Fruit fly (Drosophila melanogaster) whole organism, pupa: Measurements from ENCODE around the gene djl.

Experiments
- CG10348 ChIP-seq: fragments of 200-800 bp; sonication (Bioruptor generic); IDR thresholded peaks from 2 replicates; pipeline ENCODE4 v1.3.6; 2022; ENCODE audit warnings: missing biosample characterization, missing genetic modification characterization
- CG12605 ChIP-seq: fragments of 200-800 bp; sonication (Bioruptor generic); IDR thresholded peaks from 2 replicates; pipeline ENCODE4 v1.3.6; 2022; ENCODE audit warnings: missing biosample characterization, missing genetic modification characterization
- CG13204 ChIP-seq: fragments of 200-800 bp; sonication (Bioruptor generic); optimal IDR thresholded peaks from 2 replicates; lab custom pipeline; 2018; ENCODE audit warnings: missing biosample characterization, mild to moderate bottlenecking, missing genetic modification characterization, moderate library complexity
- CG14655 ChIP-seq: fragments of 200-800 bp; sonication (Bioruptor generic); optimal IDR thresholded peaks from 3 replicates; lab custom pipeline; 2017; ENCODE audit warnings: mild to moderate bottlenecking, missing biosample characterization, missing genetic modification reagents, missing genetic modification characterization
- CG15710 ChIP-seq: fragments of 200-800 bp; sonication (Bioruptor generic); optimal IDR thresholded peaks from 2 replicates; lab custom pipeline; 2018; ENCODE audit warnings: missing biosample characterization, mild to moderate bottlenecking, missing genetic modification characterization, moderate library complexity
- CG17806 ChIP-seq: fragments of 200-800 bp; sonication (Bioruptor generic); optimal IDR thresholded peaks from 2 replicates; lab custom pipeline; 2018; ENCODE audit warnings: missing biosample characterization, mild to moderate bottlenecking, missing genetic modification characterization, moderate library complexity
- CG32121 ChIP-seq: fragments of 200-800 bp; sonication (Bioruptor generic); IDR thresholded peaks from 2 replicates; pipeline ENCODE4 v1.3.6; 2022; ENCODE audit warnings: missing biosample characterization, missing genetic modification characterization
- CG34367 ChIP-seq: fragments of 200-800 bp; sonication (Bioruptor generic); optimal IDR thresholded peaks from 2 replicates; lab custom pipeline; 2018; ENCODE audit warnings: missing biosample characterization, mild to moderate bottlenecking, missing genetic modification characterization
- CG4496 ChIP-seq: fragments of 200-800 bp; sonication (Bioruptor generic); IDR thresholded peaks from 3 replicates; pipeline ENCODE4 v1.3.6; 2022; ENCODE audit warnings: missing biosample characterization, missing genetic modification characterization
- CG8159 ChIP-seq: fragments of 200-800 bp; sonication (Bioruptor generic); optimal IDR thresholded peaks from 3 replicates; lab custom pipeline; 2018; ENCODE audit warnings: missing biosample characterization, mild to moderate bottlenecking, missing genetic modification characterization, moderate library complexity
- CG8301 ChIP-seq: fragments of 200-800 bp; sonication (Bioruptor generic); optimal IDR thresholded peaks from 2 replicates; lab custom pipeline; 2018; ENCODE audit warnings: missing biosample characterization, mild to moderate bottlenecking, missing genetic modification characterization
- CG9948 ChIP-seq: fragments of 200-800 bp; sonication (Bioruptor generic); optimal IDR thresholded peaks from 2 replicates; lab custom pipeline; 2018; ENCODE audit warnings: missing biosample characterization, mild to moderate bottlenecking, missing genetic modification characterization, moderate library complexity
- D1 ChIP-seq: fragments of 200-800 bp; sonication (Bioruptor generic); optimal IDR thresholded peaks from 2 replicates; lab custom pipeline; 2018; ENCODE audit warnings: missing biosample characterization, mild to moderate bottlenecking, missing genetic modification characterization, moderate library complexity
- EcR ChIP-seq: fragments of 200-800 bp; sonication (Bioruptor generic); optimal IDR thresholded peaks from 3 replicates; lab custom pipeline; 2019; ENCODE audit warnings: missing biosample characterization, missing genetic modification characterization, mild to moderate bottlenecking, moderate library complexity, missing genetic modification reagents
- Ets98B ChIP-seq: fragments of 200-800 bp; sonication (Bioruptor generic); IDR thresholded peaks from 2 replicates; pipeline ENCODE4 v1.3.6; 2022; ENCODE audit warnings: missing biosample characterization, missing genetic modification characterization
- Pif1A ChIP-seq: fragments of 200-800 bp; sonication (Bioruptor generic); optimal IDR thresholded peaks from 3 replicates; lab custom pipeline; 2016; ENCODE audit warnings: missing biosample characterization, missing genetic modification characterization
- Pif1B ChIP-seq: fragments of 200-800 bp; sonication (Bioruptor generic); optimal IDR thresholded peaks from 3 replicates; lab custom pipeline; 2016; ENCODE audit warnings: missing biosample characterization, missing genetic modification characterization
- Snoo ChIP-seq: fragments of 200-800 bp; sonication (Bioruptor generic); optimal IDR thresholded peaks from 3 replicates; lab custom pipeline; 2017; ENCODE audit warnings: missing biosample characterization, mild to moderate bottlenecking, missing genetic modification characterization, inconsistent platforms
- fd96Ca ChIP-seq: fragments of 200-800 bp; sonication (Bioruptor generic); IDR thresholded peaks from 3 replicates; pipeline ENCODE4 v1.3.6; 2022; ENCODE audit warnings: missing biosample characterization, missing genetic modification characterization
- gl ChIP-seq: fragments of 200-800 bp; sonication (Bioruptor generic); optimal IDR thresholded peaks from 2 replicates; lab custom pipeline; 2018; ENCODE audit warnings: missing biosample characterization, mild to moderate bottlenecking, missing genetic modification characterization
- rn ChIP-seq: fragments of 200-800 bp; sonication (Bioruptor generic); IDR thresholded peaks from 2 replicates; pipeline ENCODE4 v1.3.6; 2022; ENCODE audit warnings: missing biosample characterization, missing genetic modification characterization

The djl gene

DNA sequence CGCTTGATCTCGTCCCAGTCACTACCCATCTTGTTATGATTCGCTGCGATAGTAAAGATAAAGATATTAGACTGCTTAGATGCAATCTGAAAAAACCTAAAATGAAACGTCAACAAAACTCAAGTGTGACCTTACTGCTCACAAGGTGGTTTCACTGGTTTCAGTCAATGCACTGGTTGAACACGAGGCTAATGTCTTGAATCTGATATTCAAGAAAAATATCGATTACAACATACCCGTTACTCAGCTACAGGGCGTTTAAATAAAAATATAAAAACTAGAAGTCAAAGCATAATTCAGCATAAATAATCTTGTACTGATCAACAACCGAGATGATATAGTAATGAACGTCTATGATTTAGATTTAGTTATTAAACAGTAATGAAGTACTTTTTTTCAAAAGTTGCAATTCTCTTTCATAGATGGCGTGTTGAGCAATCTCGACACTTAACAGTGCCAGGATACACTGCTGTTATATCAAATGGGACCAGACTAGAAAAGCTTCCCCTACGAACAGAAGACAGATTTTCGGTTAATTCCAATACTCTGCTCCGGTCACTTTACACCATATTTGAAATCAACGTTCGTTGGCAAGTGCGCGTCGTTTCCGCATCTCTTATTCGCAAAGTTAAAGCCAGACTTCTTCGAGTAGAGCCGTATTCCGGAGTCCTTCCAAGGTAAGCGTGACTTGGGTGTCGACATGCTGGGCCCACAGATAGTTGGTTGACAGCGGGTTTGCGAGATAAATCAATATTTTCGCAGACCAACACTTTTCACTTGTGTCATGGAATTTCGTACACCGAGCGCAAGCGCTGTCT is 13.9 kb downstream of the djl start, which contains the start of the genes Ufl1 and CG1943:
Gene Ufl1 (minus strand): TSS at position 156 of the 818 bp plus-strand sequence.
Gene CG1943 (plus strand): TSS at position 563 of the 818 bp plus-strand sequence.
- TF ChIP-seq Pif1A (GFP tag; lab: Kevin White, UChicago) (no peak), CG13204 (GFP tag; lab: Kevin White, UChicago) (no peak)

DNA sequence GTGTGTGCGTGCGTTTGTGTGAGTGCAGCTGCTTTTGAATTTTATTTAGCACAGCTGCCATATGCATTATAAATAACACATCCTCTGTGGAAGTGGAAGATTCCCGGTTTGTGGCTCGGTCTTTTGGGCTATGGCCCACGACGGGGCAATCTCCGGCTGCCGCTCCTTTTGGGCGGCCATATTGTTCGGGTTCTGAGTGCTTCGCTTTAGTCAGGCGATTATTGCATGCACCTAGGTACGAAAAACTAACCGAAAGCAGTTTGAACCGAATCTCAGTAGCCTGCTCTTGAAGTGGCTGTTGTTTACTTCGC is 14.5 kb downstream of the djl start:
- TF ChIP-seq D1 (tag; lab: Kevin White, UChicago) (no peak), CG12605 (GFP tag; lab: Robert Waterston, UW) (no peak)

dm6 chr3R:7075712-7076183 is 15.2 kb downstream of the djl start:
- TF ChIP-seq EcR (GFP tag; lab: Kevin White, UChicago): peak; percentile 94
- no peak for TF ChIP-seq CG10348 (GFP tag; lab: Robert Waterston, UW)
- TF ChIP-seq Snoo (tag; lab: Kevin White, UChicago): peak; percentile 93
- no peak for TF ChIP-seq CG12605 (GFP tag; lab: Robert Waterston, UW)
- TF ChIP-seq CG17806 (tag; lab: Kevin White, UChicago): peak; percentile 92
- TF ChIP-seq gl: peak; percentile 82
- TF ChIP-seq Pif1B (GFP tag; lab: Kevin White, UChicago): peak; percentile 93
- TF ChIP-seq CG9948 (tag; lab: Kevin White, UChicago): peak; percentile 90
- TF ChIP-seq CG8301: peak; percentile 91
- TF ChIP-seq CG34367: peak; percentile 89
- TF ChIP-seq CG15710: peak; percentile 89
- no peak for TF ChIP-seq CG4496 (GFP tag; lab: Robert Waterston, UW)
- peak; percentile 91 for TF ChIP-seq CG8159 (tag; lab: Kevin White, UChicago)
- TF ChIP-seq Pif1A (GFP tag; lab: Kevin White, UChicago): peak; percentile 93
- no peak for TF ChIP-seq rn (GFP tag; lab: Robert Waterston, UW)
- peak; percentile 92 for TF ChIP-seq CG14655 (GFP tag; lab: Kevin White, UChicago)

dm6 chr3R:7076293-7076981 is 15.9 kb downstream of the djl start:
- no peak for TF ChIP-seq EcR (GFP tag; lab: Kevin White, UChicago)
- peak; percentile 35 for TF ChIP-seq CG8301
- no peak for TF ChIP-seq CG12605 (GFP tag; lab: Robert Waterston, UW)
- TF ChIP-seq CG9948 (tag; lab: Kevin White, UChicago): no peak
- TF ChIP-seq CG17806 (tag; lab: Kevin White, UChicago): peak; percentile 19
- no peak for TF ChIP-seq CG8159 (tag; lab: Kevin White, UChicago)
- no peak for TF ChIP-seq Pif1B (GFP tag; lab: Kevin White, UChicago)
- TF ChIP-seq CG4496 (GFP tag; lab: Robert Waterston, UW): no peak
- no peak for TF ChIP-seq CG15710
- no peak for TF ChIP-seq Pif1A (GFP tag; lab: Kevin White, UChicago)

DNA sequence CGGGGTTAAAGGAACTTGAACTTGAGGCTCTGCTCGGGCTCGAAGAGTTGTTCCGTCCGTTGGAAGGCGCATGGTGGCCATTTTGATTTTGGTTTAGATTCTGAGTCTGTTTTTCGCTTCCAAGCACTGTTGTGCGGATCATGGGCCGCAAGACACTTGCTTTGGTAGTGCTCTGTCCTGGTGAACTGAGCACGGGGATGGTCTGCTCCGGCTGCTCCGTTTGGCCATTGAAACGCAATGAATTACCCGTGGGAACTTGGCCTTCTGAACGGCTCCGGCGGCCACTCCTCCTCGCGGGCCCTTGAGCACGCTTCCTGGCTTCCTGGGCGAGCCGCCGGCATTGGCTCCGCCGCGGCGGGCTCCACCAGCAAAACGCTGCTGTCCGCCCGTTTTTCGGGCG is 19.2 kb downstream of the djl start:
- TF ChIP-seq CG10348 (GFP tag; lab: Robert Waterston, UW): no peak
- no peak for TF ChIP-seq gl
- TF ChIP-seq fd96Ca: no peak
- TF ChIP-seq Pif1B (GFP tag; lab: Kevin White, UChicago): no peak
- TF ChIP-seq rn (GFP tag; lab: Robert Waterston, UW): no peak
- TF ChIP-seq D1 (tag; lab: Kevin White, UChicago): no peak
- TF ChIP-seq Ets98B: no peak
- TF ChIP-seq CG9948 (tag; lab: Kevin White, UChicago): no peak
- no peak for TF ChIP-seq CG12605 (GFP tag; lab: Robert Waterston, UW)
- no peak for TF ChIP-seq CG15710
- no peak for TF ChIP-seq CG8159 (tag; lab: Kevin White, UChicago)

- TF ChIP-seq gl: no peak
- no peak for TF ChIP-seq CG4496 (GFP tag; lab: Robert Waterston, UW)
- no peak for TF ChIP-seq CG9948 (tag; lab: Kevin White, UChicago)
- TF ChIP-seq CG32121: no peak
- no peak for TF ChIP-seq CG17806 (tag; lab: Kevin White, UChicago)
- no peak for TF ChIP-seq Pif1A (GFP tag; lab: Kevin White, UChicago)
- TF ChIP-seq fd96Ca: no peak
- no peak for TF ChIP-seq Snoo (tag; lab: Kevin White, UChicago)
- TF ChIP-seq rn (GFP tag; lab: Robert Waterston, UW): no peak
- TF ChIP-seq CG8301: no peak
- no peak for TF ChIP-seq CG12605 (GFP tag; lab: Robert Waterston, UW)
- no peak for TF ChIP-seq CG14655 (GFP tag; lab: Kevin White, UChicago)
- no peak for TF ChIP-seq EcR (GFP tag; lab: Kevin White, UChicago)
- TF ChIP-seq Pif1B (GFP tag; lab: Kevin White, UChicago): no peak
- TF ChIP-seq CG15710: no peak
Measured at dm6 chr3R:7080157-7080916, 19.8 kb downstream of the djl start, which contains the start of gene Ref1. Gene Ref1 (minus strand): TSS chr3R:7080387.
